Worm (Caenorhabditis elegans) whole organism, L2 larva: Measurements from ENCODE around the gene F33A8.4.
A peak's percentile ranks its signal among the peaks of the same experiment; 100 is the strongest.

Experiments
- ama-1 ChIP-seq: fragments of 150-350 bp; optimal IDR thresholded peaks from 2 replicates; lab custom pipeline; 2018; ENCODE audit warnings: inconsistent platforms
- crh-2 ChIP-seq: sonication (generic microtip); optimal IDR thresholded peaks from 2 replicates; lab custom pipeline; 2017; ENCODE audit warnings: missing biosample characterization, missing genetic modification characterization
- lin-11 ChIP-seq: fragments of 150-350 bp; sonication (generic microtip); optimal IDR thresholded peaks from 2 replicates; lab custom pipeline; 2014; ENCODE audit warnings: missing biosample characterization, missing genetic modification characterization, inconsistent platforms, mixed read lengths
- lin-39 ChIP-seq: fragments of 150-350 bp; optimal IDR thresholded peaks from 2 replicates; lab custom pipeline; 2014; ENCODE audit warnings: missing biosample characterization, missing genetic modification reagents, missing genetic modification characterization
- nhr-129 ChIP-seq: fragments of 150-350 bp; optimal IDR thresholded peaks from 2 replicates; lab custom pipeline; 2014; ENCODE audit warnings: missing biosample characterization, missing genetic modification characterization
- unc-62 ChIP-seq: fragments of 150-350 bp; optimal IDR thresholded peaks from 2 replicates; lab custom pipeline; 2014; ENCODE audit warnings: missing biosample characterization, missing genetic modification reagents, missing genetic modification characterization

The F33A8.4 gene

DNA sequence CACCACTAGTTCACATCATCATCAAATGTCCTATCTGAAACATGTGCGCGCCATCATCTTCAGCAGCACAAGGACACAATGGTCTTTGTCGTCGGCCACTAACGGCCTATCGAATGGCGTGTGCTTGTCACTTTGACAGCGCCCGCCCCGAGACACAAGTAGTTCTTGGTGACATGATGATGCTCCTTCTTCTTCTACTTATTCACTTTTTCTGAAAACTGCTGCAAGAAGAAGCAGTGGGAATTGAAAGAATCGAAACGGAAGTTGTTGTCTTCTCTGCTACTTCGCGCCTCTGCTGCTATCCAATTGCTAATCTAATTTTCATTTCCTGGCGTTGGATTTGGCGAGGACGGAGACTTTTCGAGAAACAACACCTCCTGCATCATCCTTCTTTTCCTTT is 44.4 kb downstream of the F33A8.4 start:
- TF ChIP-seq nhr-129 = peak; percentile 6
- peak; percentile 2 for TF ChIP-seq lin-39 (tag; lab: Kevin White, UChicago)
- no peak for TF ChIP-seq ama-1 (lab: Kevin White, UChicago)

DNA sequence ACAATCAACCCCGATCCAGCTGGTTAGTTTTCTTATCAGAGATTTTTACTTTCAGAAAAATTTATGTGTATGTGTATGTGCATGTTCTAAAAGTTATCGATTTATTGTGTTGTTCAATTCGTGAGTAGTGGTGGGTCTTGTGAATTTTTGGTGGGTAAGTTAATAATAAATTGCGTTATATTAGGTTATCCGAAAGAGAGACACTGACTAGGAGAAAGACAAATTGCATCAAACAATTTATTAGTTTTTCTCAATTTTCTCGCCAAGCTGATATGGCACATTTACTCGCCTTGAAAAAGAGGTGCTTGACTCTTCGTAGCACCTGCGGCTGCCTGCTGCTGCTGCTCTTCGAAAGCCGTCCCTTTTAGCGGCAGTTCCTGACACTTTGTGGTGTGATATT is 49.7 kb downstream of the F33A8.4 start:
- TF ChIP-seq crh-2 (tag; lab: Kevin White, UChicago) = no peak
- no peak for TF ChIP-seq lin-11 (tag; lab: Kevin White, UChicago)
- no peak for TF ChIP-seq unc-62 (GFP tag; lab: Kevin White, UChicago)
